Fruit fly (Drosophila melanogaster) whole organism, pupa: ENCODE measurements around the gene MESR6.

ENCODE experiments used
- CG10348 ChIP-seq: fragments of 200-800 bp; sonication (Bioruptor generic); IDR thresholded peaks from 2 replicates; pipeline ENCODE4 v1.3.6; 2022; ENCODE audit warnings: missing biosample characterization, missing genetic modification characterization
- CG12605 ChIP-seq: fragments of 200-800 bp; sonication (Bioruptor generic); IDR thresholded peaks from 2 replicates; pipeline ENCODE4 v1.3.6; 2022; ENCODE audit warnings: missing biosample characterization, missing genetic modification characterization
- CG13204 ChIP-seq: fragments of 200-800 bp; sonication (Bioruptor generic); optimal IDR thresholded peaks from 2 replicates; lab custom pipeline; 2018; ENCODE audit warnings: missing biosample characterization, mild to moderate bottlenecking, missing genetic modification characterization, moderate library complexity
- CG14655 ChIP-seq: fragments of 200-800 bp; sonication (Bioruptor generic); optimal IDR thresholded peaks from 3 replicates; lab custom pipeline; 2017; ENCODE audit warnings: mild to moderate bottlenecking, missing biosample characterization, missing genetic modification reagents, missing genetic modification characterization
- CG15710 ChIP-seq: fragments of 200-800 bp; sonication (Bioruptor generic); optimal IDR thresholded peaks from 2 replicates; lab custom pipeline; 2018; ENCODE audit warnings: missing biosample characterization, mild to moderate bottlenecking, missing genetic modification characterization, moderate library complexity
- CG17806 ChIP-seq: fragments of 200-800 bp; sonication (Bioruptor generic); optimal IDR thresholded peaks from 2 replicates; lab custom pipeline; 2018; ENCODE audit warnings: missing biosample characterization, mild to moderate bottlenecking, missing genetic modification characterization, moderate library complexity
- CG32121 ChIP-seq: fragments of 200-800 bp; sonication (Bioruptor generic); IDR thresholded peaks from 2 replicates; pipeline ENCODE4 v1.3.6; 2022; ENCODE audit warnings: missing biosample characterization, missing genetic modification characterization
- CG34367 ChIP-seq: fragments of 200-800 bp; sonication (Bioruptor generic); optimal IDR thresholded peaks from 2 replicates; lab custom pipeline; 2018; ENCODE audit warnings: missing biosample characterization, mild to moderate bottlenecking, missing genetic modification characterization
- CG4496 ChIP-seq: fragments of 200-800 bp; sonication (Bioruptor generic); IDR thresholded peaks from 3 replicates; pipeline ENCODE4 v1.3.6; 2022; ENCODE audit warnings: missing biosample characterization, missing genetic modification characterization
- CG8159 ChIP-seq: fragments of 200-800 bp; sonication (Bioruptor generic); optimal IDR thresholded peaks from 3 replicates; lab custom pipeline; 2018; ENCODE audit warnings: missing biosample characterization, mild to moderate bottlenecking, missing genetic modification characterization, moderate library complexity
- CG8301 ChIP-seq: fragments of 200-800 bp; sonication (Bioruptor generic); optimal IDR thresholded peaks from 2 replicates; lab custom pipeline; 2018; ENCODE audit warnings: missing biosample characterization, mild to moderate bottlenecking, missing genetic modification characterization
- CG9948 ChIP-seq: fragments of 200-800 bp; sonication (Bioruptor generic); optimal IDR thresholded peaks from 2 replicates; lab custom pipeline; 2018; ENCODE audit warnings: missing biosample characterization, mild to moderate bottlenecking, missing genetic modification characterization, moderate library complexity
- D1 ChIP-seq: fragments of 200-800 bp; sonication (Bioruptor generic); optimal IDR thresholded peaks from 2 replicates; lab custom pipeline; 2018; ENCODE audit warnings: missing biosample characterization, mild to moderate bottlenecking, missing genetic modification characterization, moderate library complexity
- EcR ChIP-seq: fragments of 200-800 bp; sonication (Bioruptor generic); optimal IDR thresholded peaks from 3 replicates; lab custom pipeline; 2019; ENCODE audit warnings: missing biosample characterization, missing genetic modification characterization, mild to moderate bottlenecking, moderate library complexity, missing genetic modification reagents
- Ets98B ChIP-seq: fragments of 200-800 bp; sonication (Bioruptor generic); IDR thresholded peaks from 2 replicates; pipeline ENCODE4 v1.3.6; 2022; ENCODE audit warnings: missing biosample characterization, missing genetic modification characterization
- Pif1A ChIP-seq: fragments of 200-800 bp; sonication (Bioruptor generic); optimal IDR thresholded peaks from 3 replicates; lab custom pipeline; 2016; ENCODE audit warnings: missing biosample characterization, missing genetic modification characterization
- Pif1B ChIP-seq: fragments of 200-800 bp; sonication (Bioruptor generic); optimal IDR thresholded peaks from 3 replicates; lab custom pipeline; 2016; ENCODE audit warnings: missing biosample characterization, missing genetic modification characterization
- Snoo ChIP-seq: fragments of 200-800 bp; sonication (Bioruptor generic); optimal IDR thresholded peaks from 3 replicates; lab custom pipeline; 2017; ENCODE audit warnings: missing biosample characterization, mild to moderate bottlenecking, missing genetic modification characterization, inconsistent platforms
- fd96Ca ChIP-seq: fragments of 200-800 bp; sonication (Bioruptor generic); IDR thresholded peaks from 3 replicates; pipeline ENCODE4 v1.3.6; 2022; ENCODE audit warnings: missing biosample characterization, missing genetic modification characterization
- gl ChIP-seq: fragments of 200-800 bp; sonication (Bioruptor generic); optimal IDR thresholded peaks from 2 replicates; lab custom pipeline; 2018; ENCODE audit warnings: missing biosample characterization, mild to moderate bottlenecking, missing genetic modification characterization
- rn ChIP-seq: fragments of 200-800 bp; sonication (Bioruptor generic); IDR thresholded peaks from 2 replicates; pipeline ENCODE4 v1.3.6; 2022; ENCODE audit warnings: missing biosample characterization, missing genetic modification characterization

MESR6 gene

DNA sequence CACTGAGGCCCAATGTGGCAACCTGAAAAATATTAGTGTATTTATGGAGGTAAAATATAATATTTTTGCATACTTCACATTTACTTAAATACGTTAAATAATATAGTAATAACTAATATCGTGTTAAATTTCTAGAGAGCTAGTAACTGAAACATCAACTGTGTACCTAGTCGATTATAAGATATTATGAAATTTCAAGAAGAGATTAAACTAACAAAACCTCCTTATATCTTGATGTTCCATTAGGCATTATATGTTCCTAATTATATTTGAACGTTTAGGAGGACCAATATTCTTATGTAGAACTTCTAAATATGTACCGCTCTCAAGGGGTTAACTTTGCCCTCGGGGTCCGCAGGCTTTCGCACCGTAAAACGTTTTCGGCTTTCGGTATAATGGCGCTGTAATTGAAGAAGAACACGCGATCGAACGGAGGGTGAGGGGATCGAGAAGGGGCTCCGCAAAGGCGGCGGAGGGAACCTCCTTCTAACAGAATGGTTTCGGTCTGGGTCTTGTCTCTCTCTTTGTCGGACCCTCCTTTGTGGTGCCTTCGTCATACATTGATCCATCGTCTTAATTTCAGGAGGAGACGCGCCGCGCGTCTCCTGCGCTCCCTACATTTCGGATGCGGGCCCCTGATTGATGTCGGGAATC, 46.0 kb upstream of the MESR6 start:
- TF ChIP-seq Ets98B (GFP tag; lab: Robert Waterston, UW) (no peak), CG17806 (tag; lab: Kevin White, UChicago) (peak; percentile 62), rn (GFP tag; lab: Robert Waterston, UW) (no peak), CG10348 (GFP tag; lab: Robert Waterston, UW) (no peak), Snoo (tag; lab: Kevin White, UChicago) (peak; percentile 82), gl (peak; percentile 7), CG4496 (GFP tag; lab: Robert Waterston, UW) (no peak), D1 (tag; lab: Kevin White, UChicago) (peak; percentile 39), EcR (GFP tag; lab: Kevin White, UChicago) (peak; percentile 5), CG34367 (peak; percentile 26), CG9948 (tag; lab: Kevin White, UChicago) (peak; percentile 69), CG8301 (tag; lab: Kevin White, UChicago) (peak; percentile 45), CG13204 (no peak), CG12605 (GFP tag; lab: Robert Waterston, UW) (no peak), CG15710 (peak; percentile 69), CG8159 (tag; lab: Kevin White, UChicago) (peak; percentile 75), CG14655 (GFP tag; lab: Kevin White, UChicago) (peak; percentile 74), CG32121 (GFP tag; lab: Robert Waterston, UW) (no peak), fd96Ca (GFP tag; lab: Robert Waterston, UW) (no peak), Pif1A (GFP tag; lab: Kevin White, UChicago) (peak; percentile 57), Pif1B (GFP tag; lab: Kevin White, UChicago) (peak; percentile 65)

DNA sequence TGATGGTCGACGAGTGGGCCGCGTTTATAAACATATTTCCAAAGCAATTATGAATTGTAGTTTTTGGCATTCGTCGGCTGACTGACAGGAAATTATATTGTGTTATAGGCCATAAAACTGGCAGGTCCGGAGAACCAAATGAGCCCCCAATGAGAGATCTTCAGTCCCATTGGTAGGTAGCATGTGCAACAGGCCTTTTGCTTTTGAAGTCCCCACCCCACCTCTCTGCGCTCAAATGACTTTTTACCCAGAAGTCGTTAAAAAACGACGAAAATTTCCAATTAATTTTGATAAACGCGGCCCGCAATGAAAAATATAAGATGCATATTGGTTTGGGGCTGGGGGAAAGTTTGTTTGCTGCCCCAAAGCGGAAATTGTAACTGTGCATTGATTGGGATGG, 44.2 kb upstream of the MESR6 start:
- TF ChIP-seq Pif1B (GFP tag; lab: Kevin White, UChicago) (no peak), Pif1A (GFP tag; lab: Kevin White, UChicago) (no peak), D1 (tag; lab: Kevin White, UChicago) (no peak), rn (GFP tag; lab: Robert Waterston, UW) (no peak), CG8159 (tag; lab: Kevin White, UChicago) (no peak), Snoo (tag; lab: Kevin White, UChicago) (no peak)
- TF ChIP-seq, all 21 proteins: peak for 0

DNA sequence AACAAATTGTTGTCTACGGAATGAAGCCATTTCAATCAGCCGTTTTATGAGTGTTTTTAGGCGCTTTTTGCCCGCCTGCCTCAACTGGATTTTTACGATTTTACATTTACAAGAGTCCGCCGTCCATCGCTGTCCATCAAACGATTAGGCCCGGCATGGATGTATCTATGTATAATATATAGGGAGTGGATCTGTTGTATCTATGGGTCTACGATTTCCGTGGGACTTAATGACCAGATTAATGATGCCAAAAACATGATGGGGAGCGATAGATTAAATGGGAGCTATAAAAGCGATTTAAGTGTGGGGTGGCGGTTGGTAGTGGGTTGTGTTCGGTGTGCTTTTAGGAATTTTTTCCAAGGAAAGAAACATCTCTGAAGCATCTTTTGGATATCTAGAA, 43.7 kb upstream of the MESR6 start:
- TF ChIP-seq Ets98B (GFP tag; lab: Robert Waterston, UW) (no peak), CG10348 (GFP tag; lab: Robert Waterston, UW) (no peak), CG14655 (GFP tag; lab: Kevin White, UChicago) (no peak), CG9948 (tag; lab: Kevin White, UChicago) (no peak), D1 (tag; lab: Kevin White, UChicago) (no peak), EcR (GFP tag; lab: Kevin White, UChicago) (no peak), Pif1B (GFP tag; lab: Kevin White, UChicago) (no peak), CG15710 (no peak), rn (GFP tag; lab: Robert Waterston, UW) (no peak), CG12605 (GFP tag; lab: Robert Waterston, UW) (no peak)

DNA sequence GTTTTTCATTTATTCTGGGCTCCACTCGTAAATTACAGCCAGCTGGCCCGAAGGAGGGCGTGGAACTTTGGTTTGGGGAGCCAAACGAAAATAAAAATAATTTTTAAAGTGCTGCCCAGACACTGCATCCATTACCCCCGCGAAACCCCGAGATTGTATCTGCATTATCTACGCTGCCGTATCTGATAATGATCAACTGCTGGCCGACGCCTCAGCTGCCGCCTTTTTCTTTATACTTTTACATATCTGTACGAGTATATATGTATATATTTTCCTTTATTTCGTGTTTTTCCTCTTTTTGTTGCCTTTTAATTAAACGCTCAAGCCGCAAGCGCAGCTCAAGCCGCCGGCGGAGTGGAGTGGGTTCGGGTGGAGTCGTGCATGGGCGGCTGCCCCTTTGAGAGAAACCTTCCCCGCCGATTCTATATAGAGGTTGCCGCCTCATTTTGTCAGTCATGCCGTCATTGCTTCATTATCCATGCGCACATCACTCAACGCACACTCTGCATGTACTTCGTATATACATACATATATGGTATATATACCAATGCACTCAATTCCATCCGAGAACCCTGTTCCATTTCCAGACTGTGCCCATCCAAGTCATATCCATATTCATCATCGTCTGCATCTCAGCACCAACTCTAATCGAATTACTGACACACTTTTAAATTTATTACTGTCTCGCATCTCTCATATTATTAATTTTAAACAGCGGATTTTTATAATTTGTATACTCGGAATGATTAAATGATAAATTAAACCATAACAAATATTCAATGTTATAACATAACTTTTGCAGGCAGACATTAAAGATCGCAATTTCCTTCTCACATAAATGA, 42.6 kb upstream of the MESR6 start:
- no peak for TF ChIP-seq fd96Ca (GFP tag; lab: Robert Waterston, UW)
- peak; percentile 60 for TF ChIP-seq CG13204
- no peak for TF ChIP-seq gl
- no peak for TF ChIP-seq CG12605 (GFP tag; lab: Robert Waterston, UW)
- TF ChIP-seq Pif1B (GFP tag; lab: Kevin White, UChicago), result no peak
- no peak for TF ChIP-seq CG9948 (tag; lab: Kevin White, UChicago)
- no peak for TF ChIP-seq CG8159 (tag; lab: Kevin White, UChicago)
- TF ChIP-seq CG4496 (GFP tag; lab: Robert Waterston, UW), result no peak
- peak; percentile 9 for TF ChIP-seq EcR (GFP tag; lab: Kevin White, UChicago)
- TF ChIP-seq rn (GFP tag; lab: Robert Waterston, UW), result no peak
- TF ChIP-seq CG32121 (GFP tag; lab: Robert Waterston, UW), result no peak
- TF ChIP-seq CG15710, result no peak
- no peak for TF ChIP-seq D1 (tag; lab: Kevin White, UChicago)
- TF ChIP-seq CG8301 (tag; lab: Kevin White, UChicago), result no peak
- no peak for TF ChIP-seq Pif1A (GFP tag; lab: Kevin White, UChicago)
- TF ChIP-seq CG17806 (tag; lab: Kevin White, UChicago), result no peak

- TF ChIP-seq CG12605 (GFP tag; lab: Robert Waterston, UW) (no peak), CG13204 (no peak), CG15710 (no peak), gl (no peak), CG8301 (tag; lab: Kevin White, UChicago) (no peak), CG17806 (tag; lab: Kevin White, UChicago) (no peak), CG14655 (GFP tag; lab: Kevin White, UChicago) (no peak), CG32121 (GFP tag; lab: Robert Waterston, UW) (no peak), Ets98B (GFP tag; lab: Robert Waterston, UW) (no peak), Pif1B (GFP tag; lab: Kevin White, UChicago) (no peak), Snoo (tag; lab: Kevin White, UChicago) (no peak), CG4496 (GFP tag; lab: Robert Waterston, UW) (no peak), CG34367 (no peak)
Observed at dm6 chr3L:19051926-19052325, 40.5 kb upstream of the MESR6 start, which contains the start of gene Acp76A. Acp76A (minus strand) TSS chr3L:19052026.
